Worm (Caenorhabditis elegans) whole organism, L1 larva: Measurements from ENCODE around the gene eri-12.

ENCODE experiments used
- F16B12.6 ChIP-seq: fragments of 150-350 bp; optimal IDR thresholded peaks from 2 replicates; lab custom pipeline; 2014; ENCODE audit warnings: missing biosample characterization, missing genetic modification characterization
- elt-2 ChIP-seq: sonication (generic microtip); optimal IDR thresholded peaks from 2 replicates; lab custom pipeline; 2016; ENCODE audit warnings: missing genetic modification characterization, mild to moderate bottlenecking, inconsistent platforms, missing compliant biosample characterization, missing genetic modification reagents
- nhr-237 ChIP-seq: fragments of 150-350 bp; optimal IDR thresholded peaks from 2 replicates; lab custom pipeline; 2014; ENCODE audit warnings: missing biosample characterization, missing genetic modification characterization
- zip-4 ChIP-seq: fragments of 200-800 bp; sonication (Bioruptor generic); optimal IDR thresholded peaks from 2 replicates; lab custom pipeline; 2018; ENCODE audit warnings: mild to moderate bottlenecking, missing genetic modification characterization, moderate library complexity, missing compliant biosample characterization

DNA sequence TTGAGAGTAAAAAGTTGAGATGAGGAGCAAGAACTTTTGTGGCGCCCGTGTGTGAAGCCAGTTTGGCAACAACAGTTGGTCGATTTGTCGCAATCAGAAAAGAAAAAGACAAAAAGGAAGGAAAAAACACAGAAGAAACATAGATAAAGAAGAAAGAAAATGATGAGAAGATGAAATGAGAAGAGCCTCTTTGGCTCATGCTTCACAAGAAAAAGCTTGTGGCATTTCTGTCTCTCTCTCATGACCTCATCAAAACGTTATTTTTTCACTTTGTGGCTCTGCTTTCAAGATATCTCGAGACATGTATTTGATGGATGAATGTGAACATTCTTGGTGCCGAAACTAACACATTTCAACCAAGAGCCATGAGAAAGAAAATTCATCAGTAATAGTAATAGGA is 43.6 kb upstream of the eri-12 start:
- TF ChIP-seq elt-2 (tag; lab: Kevin White, UChicago) (no peak), F16B12.6 (no peak), zip-4 (GFP tag; lab: Kevin White, UChicago) (no peak), nhr-237 (tag; lab: Kevin White, UChicago) (no peak)
